Worm (Caenorhabditis elegans) whole organism, L1 larva: ENCODE data around the gene del-1.
A peak's percentile ranks its signal among the peaks of the same experiment; 100 is the strongest.

ENCODE experiments used
- aha-1 ChIP-seq: fragments of 150-350 bp; optimal IDR thresholded peaks from 2 replicates; lab custom pipeline; 2014; ENCODE audit warnings: missing biosample characterization, missing genetic modification characterization
- blmp-1 ChIP-seq: fragments of 150-350 bp; optimal IDR thresholded peaks from 2 replicates; lab custom pipeline; 2014; ENCODE audit warnings: missing biosample characterization, missing genetic modification characterization
- efl-1 ChIP-seq, 4 experiments: fragments of 150-350 bp; optimal IDR thresholded peaks in 3 of 4; peaks in 1 of 4; 1 replicate in 1 of 4; 2 replicates in 3 of 4; lab custom pipeline; 2014; ENCODE audit warnings: missing biosample characterization in 2 of 4, missing genetic modification characterization in 2 of 4, missing genetic modification reagents in 2 of 4
- elt-2 ChIP-seq: sonication (generic microtip); optimal IDR thresholded peaks from 2 replicates; lab custom pipeline; 2016; ENCODE audit warnings: missing genetic modification characterization, mild to moderate bottlenecking, inconsistent platforms, missing compliant biosample characterization, missing genetic modification reagents
- fkh-10 ChIP-seq: sonication (generic microtip); optimal IDR thresholded peaks from 2 replicates; lab custom pipeline; 2017; ENCODE audit warnings: missing biosample characterization, missing genetic modification reagents, missing genetic modification characterization
- lin-15B ChIP-seq: fragments of 150-350 bp; sonication (generic microtip); optimal IDR thresholded peaks from 3 replicates; lab custom pipeline; 2014; ENCODE audit warnings: missing biosample characterization, missing genetic modification characterization
- mdl-1 ChIP-seq, 2 experiments: fragments of 150-350 bp; optimal IDR thresholded peaks; 2 replicates each; lab custom pipeline; 2014 to 2017; ENCODE audit warnings: missing biosample characterization in 2 of 2, missing genetic modification characterization in 2 of 2, inconsistent platforms in 1 of 2
- skn-1 ChIP-seq: fragments of 150-350 bp; optimal IDR thresholded peaks from 2 replicates; lab custom pipeline; 2014; ENCODE audit warnings: missing biosample characterization, missing genetic modification characterization
- unc-62 ChIP-seq: fragments of 150-350 bp; optimal IDR thresholded peaks from 2 replicates; lab custom pipeline; 2014; ENCODE audit warnings: missing biosample characterization, missing genetic modification reagents, missing genetic modification characterization
- ztf-11 ChIP-seq, 2 experiments: sonication (generic microtip); optimal IDR thresholded peaks; 2 replicates each; lab custom pipeline; 2016 to 2017; ENCODE audit warnings: missing genetic modification characterization in 2 of 2, missing biosample characterization in 1 of 2, missing compliant biosample characterization in 1 of 2

DNA sequence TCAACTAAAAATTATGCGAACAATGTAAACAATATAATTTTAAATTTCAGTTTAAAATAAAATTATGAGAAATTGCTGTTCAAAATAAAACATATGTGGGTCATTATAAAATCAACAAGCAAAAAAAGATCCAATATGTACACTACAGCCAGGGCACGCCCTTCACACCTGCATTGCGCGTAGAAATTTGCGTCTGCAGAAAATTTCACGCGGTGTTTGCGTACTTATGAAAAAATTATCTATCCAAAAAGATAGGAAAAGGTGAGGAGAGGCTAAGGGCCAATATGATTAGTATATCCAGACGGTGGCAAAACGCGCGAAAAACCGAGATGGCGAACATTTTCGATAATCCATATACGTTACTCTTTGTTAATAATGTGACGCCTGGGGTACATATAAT lies 23.4 kb upstream of the del-1 start:
- TF ChIP-seq elt-2 (tag; lab: Kevin White, UChicago): no peak
- TF ChIP-seq fkh-10: no peak
- TF ChIP-seq mdl-1 (tag; optimal IDR thresholded peaks at IDR 0.05; lab: Kevin White, UChicago): peak in 1 of 2 experiments; percentile 7
- TF ChIP-seq unc-62: no peak
- TF ChIP-seq blmp-1 (tag; lab: Kevin White, UChicago): peak; percentile 51
- TF ChIP-seq aha-1 (tag; lab: Kevin White, UChicago): no peak
- TF ChIP-seq ztf-11 (tag; optimal IDR thresholded peaks at IDR 0.05; lab: Kevin White, UChicago): no peak
- no peak for TF ChIP-seq efl-1 (optimal IDR thresholded peaks at IDR 0.05; lab: Kevin White, UChicago)
- TF ChIP-seq efl-1 (GFP tag; optimal IDR thresholded peaks at IDR 0.05 in 1 of 2; lab: Kevin White, UChicago): no peak
- no peak for TF ChIP-seq lin-15B (tag; lab: Kevin White, UChicago)
- TF ChIP-seq skn-1 (tag; lab: Kevin White, UChicago): no peak
